Worm (Caenorhabditis elegans) whole organism, L2 larva: Measurements from ENCODE around the gene dhhc-13.

ENCODE experiments used
- aly-2 ChIP-seq: fragments of 150-350 bp; optimal IDR thresholded peaks from 2 replicates; lab custom pipeline; 2014; ENCODE audit warnings: missing biosample characterization, missing genetic modification characterization
- ama-1 ChIP-seq: fragments of 150-350 bp; optimal IDR thresholded peaks from 2 replicates; lab custom pipeline; 2018; ENCODE audit warnings: inconsistent platforms
- ceh-16 ChIP-seq: fragments of 150-350 bp; optimal IDR thresholded peaks from 2 replicates; lab custom pipeline; 2014; ENCODE audit warnings: missing biosample characterization, missing genetic modification characterization
- elt-1 ChIP-seq: fragments of 150-350 bp; optimal IDR thresholded peaks from 2 replicates; lab custom pipeline; 2014; ENCODE audit warnings: missing biosample characterization, missing genetic modification characterization
- elt-3 ChIP-seq: sonication (generic microtip); optimal IDR thresholded peaks from 2 replicates; lab custom pipeline; 2017; ENCODE audit warnings: missing biosample characterization, missing genetic modification characterization
- gmeb-1 ChIP-seq: fragments of 150-350 bp; optimal IDR thresholded peaks from 2 replicates; lab custom pipeline; 2014; ENCODE audit warnings: missing biosample characterization, missing genetic modification characterization
- lin-13 ChIP-seq: fragments of 150-350 bp; optimal IDR thresholded peaks from 2 replicates; lab custom pipeline; 2014; ENCODE audit warnings: missing biosample characterization, missing genetic modification reagents, missing genetic modification characterization
- nhr-237 ChIP-seq: fragments of 150-350 bp; optimal IDR thresholded peaks from 2 replicates; lab custom pipeline; 2014; ENCODE audit warnings: missing biosample characterization, missing genetic modification characterization
- skn-1 ChIP-seq: sonication (generic microtip); optimal IDR thresholded peaks from 2 replicates; lab custom pipeline; 2017; ENCODE audit warnings: missing biosample characterization, missing genetic modification characterization
- sma-9 ChIP-seq, 2 experiments: fragments of 150-350 bp in 1 of 2; sonication (generic microtip) in 1 of 2; optimal IDR thresholded peaks; 2 replicates each; lab custom pipeline; 2014 to 2016; ENCODE audit warnings: missing genetic modification characterization in 2 of 2, mild to moderate bottlenecking in 1 of 2, missing biosample characterization in 1 of 2, missing compliant biosample characterization in 1 of 2, missing genetic modification reagents in 1 of 2, moderate library complexity in 1 of 2
- ztf-11 ChIP-seq: sonication (generic microtip); optimal IDR thresholded peaks from 2 replicates; lab custom pipeline; 2017; ENCODE audit warnings: missing biosample characterization, missing genetic modification characterization

- TF ChIP-seq ztf-11 (tag; lab: Kevin White, UChicago), result no peak
- no peak for TF ChIP-seq elt-1 (tag; lab: Kevin White, UChicago)
- TF ChIP-seq skn-1 (tag; lab: Kevin White, UChicago), result no peak
- no peak for TF ChIP-seq aly-2 (tag; lab: Kevin White, UChicago)
- TF ChIP-seq gmeb-1 (tag; lab: Kevin White, UChicago), result no peak
- no peak for TF ChIP-seq elt-3 (tag; lab: Kevin White, UChicago)
- TF ChIP-seq lin-13 (GFP tag; lab: Kevin White, UChicago), result no peak
- TF ChIP-seq ceh-16 (tag; lab: Kevin White, UChicago), result no peak
- TF ChIP-seq nhr-237 (tag; lab: Kevin White, UChicago), result no peak
- TF ChIP-seq ama-1 (lab: Kevin White, UChicago), result no peak
- TF ChIP-seq sma-9 (GFP tag; optimal IDR thresholded peaks at IDR 0.05; lab: Kevin White, UChicago), result no peak
- TF ChIP-seq sma-9 (tag; optimal IDR thresholded peaks at IDR 0.05; lab: Kevin White, UChicago), result no peak
Observed at ce11 chrIV:5924241-5924640, 7.1 kb downstream of the dhhc-13 start.
